Fruit fly (Drosophila melanogaster) whole organism, embryonic: ENCODE results near the gene Cdk7.

Experiments
- Abd-B ChIP-seq: fragments of 200-800 bp; sonication (Bioruptor generic); optimal IDR thresholded peaks from 2 replicates; lab custom pipeline; 2018; ENCODE audit warnings: missing biosample characterization, mild to moderate bottlenecking, missing genetic modification characterization, moderate library complexity
- Asciz ChIP-seq: fragments of 200-800 bp; sonication (Bioruptor generic); optimal IDR thresholded peaks from 2 replicates; lab custom pipeline; 2017; ENCODE audit warnings: missing biosample characterization, mild to moderate bottlenecking, missing genetic modification characterization, missing genetic modification reagents
- CG10147 ChIP-seq: fragments of 200-800 bp; sonication (Bioruptor generic); optimal IDR thresholded peaks from 2 replicates; lab custom pipeline; 2019; ENCODE audit warnings: missing biosample characterization, mild to moderate bottlenecking, missing genetic modification characterization, moderate library complexity
- CG11504 ChIP-seq: fragments of 200-800 bp; sonication (Bioruptor generic); optimal IDR thresholded peaks from 3 replicates; lab custom pipeline; 2019; ENCODE audit warnings: missing biosample characterization, mild to moderate bottlenecking, missing genetic modification characterization, moderate library complexity
- CG12744 ChIP-seq: fragments of 200-800 bp; sonication (Bioruptor generic); optimal IDR thresholded peaks from 2 replicates; lab custom pipeline; 2016; ENCODE audit warnings: missing biosample characterization, missing genetic modification characterization
- CG14050 ChIP-seq: fragments of 200-800 bp; sonication (Bioruptor generic); IDR thresholded peaks from 3 replicates; pipeline ENCODE4 v1.3.6; 2022; ENCODE audit warnings: missing biosample characterization, missing genetic modification characterization
- CG14710 ChIP-seq: fragments of 200-800 bp; sonication (Bioruptor generic); optimal IDR thresholded peaks from 3 replicates; lab custom pipeline; 2019; ENCODE audit warnings: missing biosample characterization, mild to moderate bottlenecking, missing genetic modification characterization, moderate library complexity
- CG16815 ChIP-seq: fragments of 200-800 bp; sonication (Bioruptor generic); optimal IDR thresholded peaks from 3 replicates; lab custom pipeline; 2017; ENCODE audit warnings: missing biosample characterization, mild to moderate bottlenecking, missing genetic modification characterization
- CG17359 ChIP-seq: fragments of 200-800 bp; sonication (Bioruptor generic); optimal IDR thresholded peaks from 3 replicates; lab custom pipeline; 2018; ENCODE audit warnings: missing biosample characterization, mild to moderate bottlenecking, missing genetic modification characterization, moderate library complexity
- CG17385 ChIP-seq: fragments of 200-800 bp; sonication (Bioruptor generic); optimal IDR thresholded peaks from 3 replicates; lab custom pipeline; 2018; ENCODE audit warnings: missing biosample characterization, mild to moderate bottlenecking, missing genetic modification characterization
- CG2202 ChIP-seq: fragments of 200-800 bp; sonication (Bioruptor generic); optimal IDR thresholded peaks from 2 replicates; lab custom pipeline; 2018; ENCODE audit warnings: missing biosample characterization, mild to moderate bottlenecking, missing genetic modification characterization
- CG3163 ChIP-seq: fragments of 200-800 bp; sonication (Bioruptor generic); optimal IDR thresholded peaks from 3 replicates; lab custom pipeline; 2016; ENCODE audit warnings: missing biosample characterization, missing genetic modification characterization
- CG34422 ChIP-seq: fragments of 200-800 bp; sonication (Bioruptor generic); IDR thresholded peaks from 3 replicates; pipeline ENCODE4 v1.3.6; 2022; ENCODE audit warnings: missing biosample characterization, missing genetic modification characterization
- CG4854 ChIP-seq: fragments of 200-800 bp; sonication (Bioruptor generic); optimal IDR thresholded peaks from 2 replicates; lab custom pipeline; 2016; ENCODE audit warnings: missing biosample characterization, missing genetic modification characterization, inconsistent platforms
- CG6272 ChIP-seq: fragments of 200-800 bp; sonication (Bioruptor generic); IDR thresholded peaks from 2 replicates; pipeline ENCODE4 v1.3.6; 2022; ENCODE audit warnings: missing biosample characterization, missing genetic modification characterization
- CG7372 ChIP-seq: fragments of 200-800 bp; sonication (Bioruptor generic); IDR thresholded peaks from 2 replicates; pipeline ENCODE4 v1.3.6; 2022; ENCODE audit warnings: missing biosample characterization, missing genetic modification characterization
- CG8765 ChIP-seq: fragments of 200-800 bp; sonication (Bioruptor generic); IDR thresholded peaks from 2 replicates; pipeline ENCODE4 v1.3.6; 2022; ENCODE audit warnings: missing biosample characterization, missing genetic modification characterization
- CG9437 ChIP-seq: fragments of 200-800 bp; sonication (Bioruptor generic); optimal IDR thresholded peaks from 2 replicates; lab custom pipeline; 2018; ENCODE audit warnings: missing biosample characterization, mild to moderate bottlenecking, missing genetic modification characterization
- Dad ChIP-seq: fragments of 200-800 bp; sonication (Bioruptor generic); optimal IDR thresholded peaks from 3 replicates; lab custom pipeline; 2016; ENCODE audit warnings: missing biosample characterization, missing genetic modification characterization
- Dll ChIP-seq: fragments of 200-800 bp; sonication (Bioruptor generic); IDR thresholded peaks from 4 replicates; pipeline ENCODE4 v1.3.6; 2022; ENCODE audit warnings: missing biosample characterization, missing genetic modification characterization; ENCODE audit not compliant: partially characterized antibody
- E2f2 ChIP-seq: fragments of 200-800 bp; sonication (Bioruptor generic); IDR thresholded peaks from 2 replicates; pipeline ENCODE4 v1.3.6; 2022; ENCODE audit warnings: missing biosample characterization, missing genetic modification characterization
- HLH3B ChIP-seq: fragments of 200-800 bp; sonication (Bioruptor generic); IDR thresholded peaks from 2 replicates; pipeline ENCODE4 v1.3.6; 2022; ENCODE audit warnings: missing biosample characterization, missing genetic modification characterization
- HLH4C ChIP-seq: fragments of 200-800 bp; sonication (Bioruptor generic); IDR thresholded peaks from 3 replicates; pipeline ENCODE4 v1.3.6; 2022; ENCODE audit warnings: missing biosample characterization, missing genetic modification characterization; ENCODE audit not compliant: partially characterized antibody
- HmgZ ChIP-seq: fragments of 200-800 bp; sonication (Bioruptor generic); optimal IDR thresholded peaks from 2 replicates; lab custom pipeline; 2018; ENCODE audit warnings: missing biosample characterization, mild to moderate bottlenecking, missing genetic modification characterization
- MBD-R2 ChIP-seq: fragments of 200-800 bp; sonication (Bioruptor generic); IDR thresholded peaks from 2 replicates; pipeline ENCODE4 v1.3.6; 2022; ENCODE audit warnings: missing biosample characterization, missing genetic modification characterization
- MESR4 ChIP-seq: fragments of 200-800 bp; sonication (Bioruptor generic); optimal IDR thresholded peaks from 2 replicates; lab custom pipeline; 2018; ENCODE audit warnings: missing biosample characterization, mild to moderate bottlenecking, missing genetic modification characterization, moderate library complexity
- Meics ChIP-seq: fragments of 200-800 bp; sonication (Bioruptor generic); optimal IDR thresholded peaks from 2 replicates; lab custom pipeline; 2017; ENCODE audit warnings: missing biosample characterization, mild to moderate bottlenecking, missing genetic modification characterization
- Nf-YB ChIP-seq: fragments of 200-800 bp; sonication (Bioruptor generic); optimal IDR thresholded peaks from 3 replicates; lab custom pipeline; 2019; ENCODE audit warnings: missing biosample characterization, mild to moderate bottlenecking, missing genetic modification characterization, moderate library complexity
- Sry-β ChIP-seq: fragments of 200-800 bp; sonication (Bioruptor generic); optimal IDR thresholded peaks from 2 replicates; lab custom pipeline; 2018; ENCODE audit warnings: missing biosample characterization, mild to moderate bottlenecking, missing genetic modification characterization, moderate library complexity
- ab ChIP-seq: fragments of 200-800 bp; sonication (Bioruptor generic); optimal IDR thresholded peaks from 2 replicates; lab custom pipeline; 2016; ENCODE audit warnings: missing biosample characterization, missing genetic modification characterization
- ase ChIP-seq: fragments of 200-800 bp; sonication (Bioruptor generic); IDR thresholded peaks from 3 replicates; pipeline ENCODE4 v1.3.6; 2022; ENCODE audit warnings: missing biosample characterization, missing genetic modification characterization
- bigmax ChIP-seq: fragments of 200-800 bp; sonication (Bioruptor generic); optimal IDR thresholded peaks from 2 replicates; lab custom pipeline; 2018; ENCODE audit warnings: missing biosample characterization, mild to moderate bottlenecking, missing genetic modification characterization
- br ChIP-seq: fragments of >200 bp; optimal IDR thresholded peaks from 2 replicates; lab custom pipeline; 2017
- caup ChIP-seq: fragments of 200-800 bp; sonication (Bioruptor generic); optimal IDR thresholded peaks from 3 replicates; lab custom pipeline; 2017; ENCODE audit warnings: missing biosample characterization, mild to moderate bottlenecking, missing genetic modification characterization, moderate library complexity; ENCODE audit not compliant: severe bottlenecking
- disco-r ChIP-seq: fragments of 200-800 bp; sonication (Bioruptor generic); optimal IDR thresholded peaks from 2 replicates; lab custom pipeline; 2016; ENCODE audit warnings: missing biosample characterization, missing genetic modification characterization
- dm ChIP-seq: fragments of 200-800 bp; sonication (Bioruptor generic); optimal IDR thresholded peaks from 3 replicates; lab custom pipeline; 2016; ENCODE audit warnings: missing biosample characterization, missing genetic modification characterization
- eve ChIP-seq, 2 experiments: fragments of >200 bp; optimal IDR thresholded peaks; 2 replicates each; lab custom pipeline; 2017; ENCODE audit warnings: missing biosample characterization in 2 of 2, missing genetic modification characterization in 2 of 2
- exex ChIP-seq: fragments of 200-800 bp; sonication (Bioruptor generic); optimal IDR thresholded peaks from 4 replicates; lab custom pipeline; 2018; ENCODE audit warnings: missing biosample characterization, mild to moderate bottlenecking, missing genetic modification characterization, moderate library complexity
- fu2 ChIP-seq: fragments of 200-800 bp; sonication (Bioruptor generic); optimal IDR thresholded peaks from 2 replicates; lab custom pipeline; 2016; ENCODE audit warnings: missing biosample characterization, missing genetic modification characterization
- hth ChIP-seq: fragments of >200 bp; optimal IDR thresholded peaks from 2 replicates; lab custom pipeline; 2017; ENCODE audit warnings: inconsistent platforms
- insv ChIP-seq, 2 experiments: fragments of 200-800 bp; sonication (Bioruptor generic); optimal IDR thresholded peaks; 3 replicates each; lab custom pipeline; 2016 to 2018; ENCODE audit warnings: missing biosample characterization in 2 of 2, missing genetic modification characterization in 2 of 2
- jing ChIP-seq: fragments of 200-800 bp; sonication (Bioruptor generic); optimal IDR thresholded peaks from 2 replicates; lab custom pipeline; 2018; ENCODE audit warnings: missing biosample characterization, mild to moderate bottlenecking, missing genetic modification characterization
- phol ChIP-seq: fragments of 200-800 bp; sonication (Bioruptor generic); optimal IDR thresholded peaks from 3 replicates; lab custom pipeline; 2018; ENCODE audit warnings: missing biosample characterization, mild to moderate bottlenecking, missing genetic modification characterization, moderate library complexity
- sim ChIP-seq: fragments of 200-800 bp; sonication (Bioruptor generic); IDR thresholded peaks from 2 replicates; pipeline ENCODE4 v1.3.6; 2022; ENCODE audit warnings: missing biosample characterization, missing genetic modification characterization
- sima ChIP-seq: fragments of 200-800 bp; sonication (Bioruptor generic); optimal IDR thresholded peaks from 2 replicates; lab custom pipeline; 2016; ENCODE audit warnings: missing biosample characterization, missing genetic modification characterization
- slbo ChIP-seq: fragments of 200-800 bp; sonication (Bioruptor generic); IDR thresholded peaks from 2 replicates; pipeline ENCODE4 v1.3.6; 2022; ENCODE audit warnings: missing biosample characterization, missing genetic modification characterization
- sr ChIP-seq: fragments of 200-800 bp; sonication (Bioruptor generic); IDR thresholded peaks from 3 replicates; pipeline ENCODE4 v1.3.6; 2022; ENCODE audit warnings: missing biosample characterization, missing genetic modification characterization
- stc ChIP-seq: fragments of 200-800 bp; sonication (Bioruptor generic); IDR thresholded peaks from 2 replicates; pipeline ENCODE4 v1.3.6; 2022; ENCODE audit warnings: missing biosample characterization, missing genetic modification characterization
- tup ChIP-seq: fragments of 200-800 bp; sonication (Bioruptor generic); optimal IDR thresholded peaks from 2 replicates; lab custom pipeline; 2016; ENCODE audit warnings: missing biosample characterization, mild to moderate bottlenecking, missing genetic modification characterization, moderate library complexity
- tx ChIP-seq: fragments of 200-800 bp; sonication (Bioruptor generic); optimal IDR thresholded peaks from 2 replicates; lab custom pipeline; 2016; ENCODE audit warnings: missing biosample characterization, missing genetic modification characterization
- unpg ChIP-seq: fragments of 200-800 bp; sonication (Bioruptor generic); optimal IDR thresholded peaks from 3 replicates; lab custom pipeline; 2018; ENCODE audit warnings: missing biosample characterization, mild to moderate bottlenecking, missing genetic modification characterization, moderate library complexity
- zen ChIP-seq: fragments of 200-800 bp; sonication (Bioruptor generic); optimal IDR thresholded peaks from 3 replicates; lab custom pipeline; 2018; ENCODE audit warnings: missing biosample characterization, mild to moderate bottlenecking, missing genetic modification characterization, moderate library complexity

Gene Cdk7

dm6 chrX:5308963-5309362 lies at the start of gene Cdk7, which contains the start of gene snf (continued):
- TF ChIP-seq CG11504 (tag; lab: Kevin White, UChicago), result no peak
- peak; percentile 38 for TF ChIP-seq CG3163
- TF ChIP-seq CG17385 (GFP tag; lab: Kevin White, UChicago), result no peak
- TF ChIP-seq MESR4 (GFP tag; lab: Kevin White, UChicago), result no peak
- TF ChIP-seq caup (GFP tag; lab: Kevin White, UChicago), result peak; percentile 6
- no peak for TF ChIP-seq exex
- TF ChIP-seq tup (GFP tag; lab: Kevin White, UChicago), result no peak
- peak; percentile 49 for TF ChIP-seq fu2 (GFP tag; lab: Kevin White, UChicago)
- TF ChIP-seq HLH3B, result 0 out of 2 replicates have a peak, but pooled peaks have one; percentile 15
- peak; percentile 92 for TF ChIP-seq HLH4C (GFP tag; lab: Robert Waterston, UW)
- TF ChIP-seq Meics (GFP tag; lab: Kevin White, UChicago), result no peak
- TF ChIP-seq MBD-R2 (GFP tag; lab: Robert Waterston, UW), result peak; percentile 68
- peak; percentile 77 for TF ChIP-seq E2f2 (GFP tag; lab: Robert Waterston, UW)
- TF ChIP-seq jing (GFP tag; lab: Kevin White, UChicago), result no peak
- no peak for TF ChIP-seq sima
- TF ChIP-seq eve (GFP tag; optimal IDR thresholded peaks at IDR 0.05; lab: Kevin White, UChicago), result no peak
- TF ChIP-seq CG6272 (GFP tag; lab: Robert Waterston, UW), result no peak
- TF ChIP-seq CG8765 (GFP tag; lab: Robert Waterston, UW), result no peak
- no peak for TF ChIP-seq CG2202 (tag; lab: Kevin White, UChicago)
- TF ChIP-seq stc (GFP tag; lab: Robert Waterston, UW), result no peak
- peak; percentile 58 for TF ChIP-seq dm (GFP tag; lab: Kevin White, UChicago)
- no peak for TF ChIP-seq CG7372 (GFP tag; lab: Robert Waterston, UW)
- TF ChIP-seq unpg, result no peak
- no peak for TF ChIP-seq insv (GFP tag; optimal IDR thresholded peaks at IDR 0.05; lab: Kevin White, UChicago)
- TF ChIP-seq Abd-B (GFP tag; lab: Kevin White, UChicago), result no peak
- no peak for TF ChIP-seq bigmax (GFP tag; lab: Kevin White, UChicago)
- peak; percentile 47; the same call in 1 of the 2 replicates for TF ChIP-seq slbo (GFP tag; lab: Robert Waterston, UW)
- peak; percentile 14 for TF ChIP-seq Dad
- no peak for TF ChIP-seq hth (lab: Kevin White, UChicago)
- 0 out of 3 replicates have a peak, but pooled peaks have one; percentile 67 for TF ChIP-seq CG34422 (GFP tag; lab: Robert Waterston, UW)
- TF ChIP-seq CG10147, result no peak
- peak; percentile 92 for TF ChIP-seq Dll (GFP tag; lab: Robert Waterston, UW)
- no peak for TF ChIP-seq br (lab: Kevin White, UChicago)
- peak; percentile 60 for TF ChIP-seq phol
- TF ChIP-seq Asciz (GFP tag; lab: Kevin White, UChicago), result no peak
- TF ChIP-seq CG4854 (GFP tag; lab: Kevin White, UChicago), result no peak
- no peak for TF ChIP-seq Nf-YB (GFP tag; lab: Kevin White, UChicago)
- no peak for TF ChIP-seq ab (GFP tag; lab: Kevin White, UChicago)
- no peak for TF ChIP-seq sr (GFP tag; lab: Robert Waterston, UW)
- TF ChIP-seq Sry-β (GFP tag; lab: Kevin White, UChicago), result peak; percentile 74
- TF ChIP-seq CG14710 (tag; lab: Kevin White, UChicago), result peak; percentile 65
- TF ChIP-seq sim, result no peak
- peak; percentile 18 for TF ChIP-seq tx (GFP tag; lab: Kevin White, UChicago)
- TF ChIP-seq ase (GFP tag; lab: Robert Waterston, UW), result no peak
- no peak for TF ChIP-seq disco-r
- TF ChIP-seq zen, result peak; percentile 40
- TF ChIP-seq CG16815, result no peak
- peak; percentile 3 for TF ChIP-seq CG17359
- no peak for TF ChIP-seq CG9437 (GFP tag; lab: Kevin White, UChicago)
- peak; percentile 47 for TF ChIP-seq CG12744 (GFP tag; lab: Kevin White, UChicago)
- peak; percentile 49 for TF ChIP-seq HmgZ (tag; lab: Kevin White, UChicago)
- no peak for TF ChIP-seq CG14050 (GFP tag; lab: Robert Waterston, UW)
